Worm (Caenorhabditis elegans) whole organism, L4 larva: ENCODE data around the gene srv-15.

Experiments
- Y105C5A.15 ChIP-seq: fragments of 200-800 bp; sonication (Bioruptor generic); IDR thresholded peaks from 2 replicates; pipeline ENCODE4 v1.3.6; 2022; ENCODE audit warnings: missing genetic modification characterization, missing compliant biosample characterization
- Y5F2A.4 ChIP-seq: fragments of 200-800 bp; sonication (Bioruptor generic); optimal IDR thresholded peaks from 2 replicates; lab custom pipeline; 2018; ENCODE audit warnings: mild to moderate bottlenecking, missing genetic modification characterization, missing compliant biosample characterization
- ceh-20 ChIP-seq: fragments of 200-800 bp; sonication (Bioruptor generic); IDR thresholded peaks from 2 replicates; pipeline ENCODE4 v1.3.6; 2022; ENCODE audit warnings: missing genetic modification reagents, missing genetic modification characterization, missing compliant biosample characterization
- ceh-28 ChIP-seq: fragments of 150-350 bp; optimal IDR thresholded peaks from 2 replicates; lab custom pipeline; 2014; ENCODE audit warnings: missing biosample characterization, missing genetic modification reagents, missing genetic modification characterization
- ceh-44 ChIP-seq: fragments of 200-800 bp; sonication (Bioruptor generic); IDR thresholded peaks from 2 replicates; pipeline ENCODE4 v1.3.6; 2022; ENCODE audit warnings: missing genetic modification reagents, missing genetic modification characterization, missing compliant biosample characterization
- ces-1 ChIP-seq: fragments of 150-350 bp; sonication (generic microtip); optimal IDR thresholded peaks from 4 replicates; lab custom pipeline; 2014; ENCODE audit warnings: missing biosample characterization, missing genetic modification reagents, missing genetic modification characterization
- daf-12 ChIP-seq: fragments of 150-350 bp; optimal IDR thresholded peaks from 2 replicates; lab custom pipeline; 2014; ENCODE audit warnings: missing biosample characterization, missing genetic modification reagents, missing genetic modification characterization
- daf-16 ChIP-seq, 3 experiments: sonication (generic microtip); optimal IDR thresholded peaks; 2 replicates each; lab custom pipeline; 2016 to 2017; ENCODE audit warnings: missing genetic modification characterization in 3 of 3, missing genetic modification reagents in 3 of 3, mild to moderate bottlenecking in 2 of 3, missing compliant biosample characterization in 2 of 3, missing biosample characterization in 1 of 3, moderate library complexity in 1 of 3
- daf-8 ChIP-seq: fragments of 200-800 bp; sonication (Bioruptor generic); IDR thresholded peaks from 2 replicates; pipeline ENCODE4 v1.3.6; 2022; ENCODE audit warnings: missing genetic modification characterization, missing compliant biosample characterization
- dmd-9 ChIP-seq: fragments of 200-800 bp; sonication (Bioruptor generic); IDR thresholded peaks from 2 replicates; pipeline ENCODE4 v1.3.6; 2022; ENCODE audit warnings: missing genetic modification reagents, missing genetic modification characterization, missing compliant biosample characterization
- duxl-1 ChIP-seq: sonication (generic microtip); optimal IDR thresholded peaks from 2 replicates; lab custom pipeline; 2016; ENCODE audit warnings: mild to moderate bottlenecking, missing genetic modification characterization, moderate library complexity, missing compliant biosample characterization; ENCODE audit not compliant: poor library complexity
- dve-1 ChIP-seq: sonication (generic microtip); optimal IDR thresholded peaks from 2 replicates; lab custom pipeline; 2017; ENCODE audit warnings: antibody characterized with exemption, mild to moderate bottlenecking, missing genetic modification characterization, missing compliant biosample characterization; ENCODE audit not compliant: insufficient read depth
- egl-27 ChIP-seq: sonication (generic microtip); optimal IDR thresholded peaks from 3 replicates; lab custom pipeline; 2017; ENCODE audit warnings: missing biosample characterization, missing genetic modification reagents, missing genetic modification characterization
- egl-43 ChIP-seq: fragments of 200-800 bp; sonication (Bioruptor generic); IDR thresholded peaks from 2 replicates; pipeline ENCODE4 v1.3.6; 2022; ENCODE audit warnings: missing genetic modification reagents, missing genetic modification characterization, missing compliant biosample characterization
- fos-1 ChIP-seq: fragments of 150-350 bp; optimal IDR thresholded peaks from 2 replicates; lab custom pipeline; 2014; ENCODE audit warnings: missing biosample characterization, missing genetic modification characterization
- hif-1 ChIP-seq, 2 experiments: sonication (generic microtip); optimal IDR thresholded peaks; 2 replicates each; lab custom pipeline; 2016 to 2017; ENCODE audit warnings: missing compliant biosample characterization in 2 of 2, missing genetic modification characterization in 2 of 2, missing genetic modification reagents in 2 of 2, missing genotype in 2 of 2, mild to moderate bottlenecking in 1 of 2
- hlh-30 ChIP-seq: sonication (generic microtip); optimal IDR thresholded peaks from 2 replicates; lab custom pipeline; 2017; ENCODE audit warnings: antibody characterized with exemption, mild to moderate bottlenecking, missing genetic modification characterization, missing compliant biosample characterization; ENCODE audit not compliant: insufficient read depth
- jun-1 ChIP-seq: fragments of 150-350 bp; optimal IDR thresholded peaks from 2 replicates; lab custom pipeline; 2014; ENCODE audit warnings: missing biosample characterization, missing genetic modification reagents, missing genetic modification characterization
- lin-29 ChIP-seq: fragments of 200-800 bp; sonication (Bioruptor generic); IDR thresholded peaks from 2 replicates; pipeline ENCODE4 v1.3.6; 2022; ENCODE audit warnings: missing genetic modification reagents, missing genetic modification characterization, missing compliant biosample characterization
- lin-38 ChIP-seq: fragments of 200-800 bp; sonication (Bioruptor generic); IDR thresholded peaks from 2 replicates; pipeline ENCODE4 v1.3.6; 2022; ENCODE audit warnings: missing genetic modification reagents, missing genetic modification characterization, missing compliant biosample characterization
- lin-39 ChIP-seq: fragments of 150-350 bp; optimal IDR thresholded peaks from 2 replicates; lab custom pipeline; 2014; ENCODE audit warnings: missing biosample characterization, missing genetic modification reagents, missing genetic modification characterization
- lir-3 ChIP-seq: sonication (generic microtip); optimal IDR thresholded peaks from 2 replicates; lab custom pipeline; 2016; ENCODE audit warnings: mild to moderate bottlenecking, missing genetic modification characterization, missing compliant biosample characterization
- madf-5 ChIP-seq, 2 experiments: fragments of 200-800 bp; sonication (Bioruptor generic); IDR thresholded peaks; 2 replicates each; pipeline ENCODE4 v1.3.6; 2022; ENCODE audit warnings: missing compliant biosample characterization in 2 of 2, missing genetic modification characterization in 2 of 2
- madf-9 ChIP-seq: fragments of 200-800 bp; sonication (Bioruptor generic); conservative IDR thresholded peaks from 2 replicates; pipeline ENCODE4 v1.3.6; 2022; ENCODE audit warnings: missing genetic modification reagents, missing genetic modification characterization, missing compliant biosample characterization
- mdl-1 ChIP-seq, 2 experiments: fragments of 150-350 bp in 1 of 2; sonication (generic microtip) in 1 of 2; optimal IDR thresholded peaks; 2 replicates each; lab custom pipeline; 2014 to 2017; ENCODE audit warnings: missing biosample characterization in 2 of 2, missing genetic modification characterization in 2 of 2
- mep-1 ChIP-seq: fragments of 150-350 bp; sonication (generic microtip); optimal IDR thresholded peaks from 3 replicates; lab custom pipeline; 2014; ENCODE audit warnings: missing biosample characterization, missing genetic modification characterization
- mes-2 ChIP-seq: sonication (generic microtip); optimal IDR thresholded peaks from 2 replicates; lab custom pipeline; 2016; ENCODE audit warnings: missing genotype, mild to moderate bottlenecking, missing genetic modification characterization, missing compliant biosample characterization; ENCODE audit not compliant: poor library complexity, severe bottlenecking
- mxl-2 ChIP-seq: fragments of 200-800 bp; sonication (Bioruptor generic); conservative IDR thresholded peaks from 2 replicates; pipeline ENCODE4 v1.3.6; 2022; ENCODE audit warnings: missing genetic modification reagents, missing genetic modification characterization, missing compliant biosample characterization
- nhr-25 ChIP-seq: sonication (generic microtip); optimal IDR thresholded peaks from 2 replicates; lab custom pipeline; 2017; ENCODE audit warnings: missing genetic modification characterization, mild to moderate bottlenecking, missing compliant biosample characterization, antibody characterized with exemption, moderate library complexity, borderline replicate concordance; ENCODE audit not compliant: insufficient read depth
- nhr-28 ChIP-seq: fragments of 150-350 bp; optimal IDR thresholded peaks from 2 replicates; lab custom pipeline; 2014; ENCODE audit warnings: missing biosample characterization, missing genetic modification characterization
- nhr-41 ChIP-seq: fragments of 200-800 bp; sonication (Bioruptor generic); IDR thresholded peaks from 2 replicates; pipeline ENCODE4 v1.3.6; 2022; ENCODE audit warnings: missing genetic modification reagents, missing genetic modification characterization, missing compliant biosample characterization
- nhr-42 ChIP-seq: fragments of 200-800 bp; sonication (Bioruptor generic); IDR thresholded peaks from 2 replicates; pipeline ENCODE4 v1.3.6; 2022; ENCODE audit warnings: missing genetic modification characterization, missing compliant biosample characterization
- nhr-48 ChIP-seq: sonication (generic microtip); optimal IDR thresholded peaks from 2 replicates; lab custom pipeline; 2016; ENCODE audit warnings: mild to moderate bottlenecking, missing genetic modification characterization, missing compliant biosample characterization
- nhr-76 ChIP-seq: fragments of 150-350 bp; optimal IDR thresholded peaks from 2 replicates; lab custom pipeline; 2014; ENCODE audit warnings: missing biosample characterization, missing genetic modification characterization
- nhr-77 ChIP-seq: fragments of 150-350 bp; optimal IDR thresholded peaks from 2 replicates; lab custom pipeline; 2014; ENCODE audit warnings: missing biosample characterization, missing genetic modification characterization
- pqm-1 ChIP-seq: sonication (generic microtip); optimal IDR thresholded peaks from 2 replicates; lab custom pipeline; 2017; ENCODE audit warnings: missing biosample characterization, missing genetic modification characterization
- skn-1 ChIP-seq: fragments of 150-350 bp; optimal IDR thresholded peaks from 2 replicates; lab custom pipeline; 2014; ENCODE audit warnings: missing biosample characterization, missing genetic modification characterization
- unc-130 ChIP-seq: sonication (generic microtip); optimal IDR thresholded peaks from 2 replicates; lab custom pipeline; 2016; ENCODE audit warnings: missing genetic modification reagents, missing genetic modification characterization, missing compliant biosample characterization
- vab-7 ChIP-seq: fragments of 200-800 bp; sonication (Bioruptor generic); IDR thresholded peaks from 2 replicates; pipeline ENCODE4 v1.3.6; 2022; ENCODE audit warnings: missing genetic modification reagents, missing genetic modification characterization, missing compliant biosample characterization
- zag-1 ChIP-seq: fragments of 150-350 bp; optimal IDR thresholded peaks from 2 replicates; lab custom pipeline; 2014; ENCODE audit warnings: missing biosample characterization, missing genetic modification characterization
- zip-11 ChIP-seq: fragments of 200-800 bp; sonication (Bioruptor generic); IDR thresholded peaks from 2 replicates; pipeline ENCODE4 v1.3.6; 2022; ENCODE audit warnings: missing genetic modification characterization, missing compliant biosample characterization
- zip-2 ChIP-seq: fragments of 150-350 bp; optimal IDR thresholded peaks from 2 replicates; lab custom pipeline; 2014; ENCODE audit warnings: missing biosample characterization, missing genetic modification characterization

The srv-15 gene

DNA sequence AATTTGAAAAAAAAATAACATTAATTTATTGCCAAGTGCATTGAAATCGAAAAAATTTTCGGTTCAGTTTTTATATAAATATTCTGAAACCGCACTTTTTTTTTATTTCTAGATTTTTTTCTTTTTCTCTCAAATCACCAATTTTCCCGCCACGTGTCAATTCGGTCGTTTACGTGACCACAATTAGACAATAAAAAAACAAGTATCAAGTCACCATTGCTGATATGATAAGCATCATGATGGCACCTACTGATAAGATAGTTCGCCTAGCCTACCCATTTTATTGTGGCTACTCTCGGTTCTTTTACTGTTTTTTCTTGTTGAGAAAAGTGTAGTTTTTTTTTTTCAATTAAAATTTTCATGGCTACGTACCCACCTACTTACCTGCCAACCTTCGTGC, 23.4 kb downstream of the srv-15 start:
- peak; percentile 81 for TF ChIP-seq dve-1 (tag; lab: Kevin White, UChicago)
- no peak for TF ChIP-seq mep-1 (tag; lab: Kevin White, UChicago)
- no peak for TF ChIP-seq Y105C5A.15 (GFP tag; lab: Robert Waterston, UW)
- peak in 1 of 2 experiments; percentile 43 for TF ChIP-seq daf-16 (GFP tag; optimal IDR thresholded peaks at IDR 0.05; lab: Kevin White, UChicago)
- peak; percentile 81 for TF ChIP-seq daf-16 (tag; optimal IDR thresholded peaks at IDR 0.05; lab: Kevin White, UChicago)
- TF ChIP-seq unc-130: no peak
- peak; percentile 56 for TF ChIP-seq pqm-1
- TF ChIP-seq lin-39 (tag; lab: Kevin White, UChicago): no peak
- TF ChIP-seq hlh-30: peak; percentile 79
- no peak for TF ChIP-seq nhr-25 (tag; lab: Kevin White, UChicago)
- TF ChIP-seq nhr-28 (tag; lab: Kevin White, UChicago): peak; percentile 74
- peak in 1 of 2 experiments; percentile 51 for TF ChIP-seq mdl-1 (tag; optimal IDR thresholded peaks at IDR 0.05; lab: Kevin White, UChicago)
- TF ChIP-seq nhr-48 (tag; lab: Kevin White, UChicago): peak; percentile 3
- TF ChIP-seq nhr-76: no peak
- TF ChIP-seq zip-11 (GFP tag; lab: Robert Waterston, UW): no peak
- TF ChIP-seq nhr-77 (tag; lab: Kevin White, UChicago): peak; percentile 15
- TF ChIP-seq lin-29 (GFP tag; lab: Robert Waterston, UW): no peak
- TF ChIP-seq, all 104 proteins: peak for 8

DNA sequence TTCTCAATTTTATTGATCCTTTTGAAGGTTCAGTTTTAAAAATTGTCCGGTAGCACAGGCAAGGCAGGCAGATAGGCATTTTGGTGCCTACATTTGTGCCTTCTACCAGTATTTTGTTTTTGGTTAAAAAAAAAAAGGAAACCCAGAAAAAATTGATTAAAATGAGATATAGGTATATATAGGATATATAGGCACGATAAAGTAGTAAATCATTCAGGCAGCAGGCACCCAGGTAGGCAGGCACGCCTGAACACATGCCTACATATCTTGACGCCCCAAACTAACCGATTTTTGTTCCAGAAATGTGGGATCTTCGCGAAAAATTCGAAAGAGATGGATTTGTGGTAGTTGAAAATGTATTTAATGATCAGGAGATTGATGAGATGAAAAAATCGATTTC, 23.9 kb downstream of the srv-15 start, which contains the start of gene Y105C5B.9:
Gene Y105C5B.9 (plus strand): TSS at position 301 of the 400 bp plus-strand sequence.
- TF ChIP-seq mxl-2 (GFP tag; lab: Robert Waterston, UW): no peak
- no peak for TF ChIP-seq dmd-9 (GFP tag; lab: Robert Waterston, UW)
- TF ChIP-seq daf-16 (GFP tag; optimal IDR thresholded peaks at IDR 0.05; lab: Kevin White, UChicago): no peak
- TF ChIP-seq daf-16 (tag; optimal IDR thresholded peaks at IDR 0.05; lab: Kevin White, UChicago): no peak
- TF ChIP-seq lir-3 (tag; lab: Kevin White, UChicago): no peak
- no peak for TF ChIP-seq zip-2
- no peak for TF ChIP-seq vab-7
- no peak for TF ChIP-seq Y5F2A.4 (GFP tag; lab: Kevin White, UChicago)
- no peak for TF ChIP-seq fos-1 (tag; lab: Kevin White, UChicago)
- no peak for TF ChIP-seq mep-1 (tag; lab: Kevin White, UChicago)
- no peak for TF ChIP-seq Y105C5A.15 (GFP tag; lab: Robert Waterston, UW)

DNA sequence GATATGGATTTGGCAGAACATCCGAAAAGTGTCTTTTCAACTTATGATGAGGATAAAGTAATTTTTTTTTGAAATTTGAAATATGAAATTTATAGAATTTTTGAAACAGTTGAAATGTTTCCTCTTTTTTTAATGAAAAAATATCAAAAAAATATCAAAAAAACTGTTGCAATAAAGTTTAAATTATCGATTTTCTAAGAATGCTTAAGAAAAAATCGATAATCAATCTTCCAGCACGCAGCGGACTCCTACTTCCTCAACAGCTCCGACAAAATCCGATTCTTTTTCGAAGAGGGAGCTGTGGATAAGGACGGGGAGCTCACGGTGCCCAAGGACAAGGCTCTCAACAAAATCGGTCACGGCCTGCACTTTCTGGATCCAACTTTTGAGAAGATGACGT, 24.3 kb downstream of the srv-15 start:
- no peak for TF ChIP-seq zag-1 (tag; lab: Kevin White, UChicago)
- peak; percentile 71 for TF ChIP-seq ceh-28 (tag; lab: Kevin White, UChicago)

ce11 chrIV:15931176-15931575, 24.8 kb downstream of the srv-15 start:
- TF ChIP-seq madf-9 (peak; percentile 75; the same call in 1 of the 2 replicates), daf-8 (GFP tag; lab: Robert Waterston, UW) (no peak), duxl-1 (tag; lab: Kevin White, UChicago) (peak; percentile 72), ceh-44 (GFP tag; lab: Robert Waterston, UW) (peak; percentile 48; the same call in 1 of the 2 replicates), nhr-25 (tag; lab: Kevin White, UChicago) (no peak), daf-12 (tag; lab: Kevin White, UChicago) (no peak), mes-2 (tag; lab: Kevin White, UChicago) (no peak), Y5F2A.4 (GFP tag; lab: Kevin White, UChicago) (no peak), nhr-42 (GFP tag; lab: Robert Waterston, UW) (no peak), jun-1 (tag; lab: Kevin White, UChicago) (no peak), ces-1 (GFP tag; lab: Kevin White, UChicago) (no peak), skn-1 (no peak), mdl-1 (tag; optimal IDR thresholded peaks at IDR 0.05; lab: Kevin White, UChicago) (peak in 1 of 2 experiments; percentile 44), egl-27 (tag; lab: Kevin White, UChicago) (no peak), hif-1 (tag; optimal IDR thresholded peaks at IDR 0.05; lab: Kevin White, UChicago) (peak in 1 of 2 experiments; percentile 31), nhr-41 (GFP tag; lab: Robert Waterston, UW) (no peak), lin-38 (peak; percentile 68), nhr-28 (tag; lab: Kevin White, UChicago) (peak; percentile 23), madf-5 (GFP tag; IDR thresholded peaks at IDR 0.05; lab: Robert Waterston, UW) (peak; percentile 34 to 59; a peak in 1 of 4 replicates), mep-1 (tag; lab: Kevin White, UChicago) (peak; percentile 67), egl-43 (GFP tag; lab: Robert Waterston, UW) (no peak; the same call in 1 of the 2 replicates), nhr-76 (no peak), ceh-20 (0 out of 2 replicates have a peak, but pooled peaks have one; percentile 44)
